Fruit fly (Drosophila melanogaster): ENCODE results near the gene Sema1a.

Gene Sema1a

DNA sequence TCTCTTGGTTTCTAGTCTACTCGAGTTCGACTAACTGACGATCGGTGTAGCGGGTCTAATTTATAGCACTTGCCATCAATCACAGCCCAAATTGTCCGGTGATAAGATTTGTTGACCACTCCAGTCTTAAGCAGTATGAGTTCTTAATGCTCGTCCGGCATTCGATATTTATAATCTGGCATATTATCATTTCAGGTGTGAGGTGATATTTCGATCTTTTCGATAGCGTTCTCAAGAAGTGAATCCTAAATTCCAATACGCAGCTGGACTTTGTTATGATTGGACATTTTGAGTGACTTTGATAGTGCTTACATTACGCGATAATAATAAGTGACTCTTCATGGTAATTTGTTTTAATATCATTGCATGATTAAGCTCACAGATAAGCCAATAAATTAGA is 45.7 kb upstream of the Sema1a start, which contains the start of gene Bace (continued):
- TF ChIP-seq GATAe (GFP tag; conservative IDR thresholded peaks at IDR 0.05), result peak; percentile 45; the same call in 1 of the 2 replicates
- TF ChIP-seq h (optimal IDR thresholded peaks at IDR 0.05), result no peak
- no peak for TF ChIP-seq ash1 (GFP tag; optimal IDR thresholded peaks at IDR 0.05)
- no peak for TF ChIP-seq CG9797 (GFP tag; optimal IDR thresholded peaks at IDR 0.05)
- TF ChIP-seq CG2889 (GFP tag; IDR thresholded peaks at IDR 0.05), result no peak
- TF ChIP-seq mirr (GFP tag; optimal IDR thresholded peaks at IDR 0.05), result peak; percentile 70

DNA sequence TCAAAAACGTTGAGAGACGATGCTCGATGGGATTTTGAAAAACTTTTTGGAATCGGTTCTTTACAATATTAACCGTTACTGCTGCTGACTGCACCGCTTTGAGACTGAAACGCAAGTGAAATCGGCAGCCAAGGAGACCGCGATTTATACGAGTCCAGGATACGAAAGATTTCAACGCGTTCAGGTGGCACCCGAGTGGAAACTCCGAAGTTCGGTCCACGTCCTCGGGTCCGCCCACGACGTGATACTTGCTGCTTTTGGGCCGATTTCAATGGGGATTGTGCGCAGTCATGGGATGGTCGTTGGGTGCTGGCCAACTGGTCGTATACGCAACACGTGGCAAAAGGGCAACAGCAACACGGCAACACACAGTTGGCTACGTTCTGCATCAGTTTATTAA is 35.2 kb upstream of the Sema1a start, which contains the start of gene Dh31:
Dh31 (minus strand) TSS at position 117 of the 400 bp plus-strand sequence.
- no peak for TF ChIP-seq Doc2 (GFP tag; IDR thresholded peaks at IDR 0.05)
- TF ChIP-seq chif (GFP tag; optimal IDR thresholded peaks at IDR 0.05), result no peak
- TF ChIP-seq scrt (GFP tag; optimal IDR thresholded peaks at IDR 0.05), result peak; percentile 73
- TF ChIP-seq slbo (GFP tag; IDR thresholded peaks at IDR 0.05), result 0 out of 2 replicates have a peak, but pooled peaks have one; percentile 7
- no peak for TF ChIP-seq trh (GFP tag; optimal IDR thresholded peaks at IDR 0.05)
- no peak for TF ChIP-seq CG30431 (GFP tag; optimal IDR thresholded peaks at IDR 0.05)
- TF ChIP-seq gcm (GFP tag; optimal IDR thresholded peaks at IDR 0.05), result no peak
- TF ChIP-seq CG11456 (GFP tag; IDR thresholded peaks at IDR 0.05), result 0 out of 3 replicates have a peak, but pooled peaks have one; percentile 10
- peak; percentile 15; the same call in 1 of the 2 replicates for TF ChIP-seq Rfx (GFP tag; IDR thresholded peaks at IDR 0.05)
- no peak for TF ChIP-seq ash1 (GFP tag; optimal IDR thresholded peaks at IDR 0.05)
- no peak for TF ChIP-seq CG8765 (GFP tag; IDR thresholded peaks at IDR 0.05)
- 0 out of 2 replicates have a peak, but pooled peaks have one; percentile 19 for TF ChIP-seq CG5953 (GFP tag; IDR thresholded peaks at IDR 0.05)
- no peak for TF ChIP-seq Lhr (GFP tag; optimal IDR thresholded peaks at IDR 0.05)
- TF ChIP-seq CG2120 (GFP tag; optimal IDR thresholded peaks at IDR 0.05), result no peak
- 0 out of 2 replicates have a peak, but pooled peaks have one; percentile 22 for TF ChIP-seq Dref (GFP tag; IDR thresholded peaks at IDR 0.05)
- TF ChIP-seq ap (GFP tag; IDR thresholded peaks at IDR 0.05), result no peak
- no peak for TF ChIP-seq z (GFP tag; IDR thresholded peaks at IDR 0.05)
- TF ChIP-seq Vsx1 (GFP tag; optimal IDR thresholded peaks at IDR 0.05), result no peak
- TF ChIP-seq Gsc (GFP tag; IDR thresholded peaks at IDR 0.05), result no peak
- TF ChIP-seq CG31441 (GFP tag; IDR thresholded peaks at IDR 0.05), result no peak
- TF ChIP-seq fru (optimal IDR thresholded peaks at IDR 0.05), result no peak
- no peak for TF ChIP-seq CG10979 (tag; optimal IDR thresholded peaks at IDR 0.05)
- TF ChIP-seq salm (tag; optimal IDR thresholded peaks at IDR 0.05), result no peak
- peak; percentile 27 for TF ChIP-seq CG13894 (tag; optimal IDR thresholded peaks at IDR 0.05)
- TF ChIP-seq gt (GFP tag; IDR thresholded peaks at IDR 0.05), result no peak
- peak; percentile 91 for TF ChIP-seq Deaf1 (tag; optimal IDR thresholded peaks at IDR 0.05)
- TF ChIP-seq CG33557 (GFP tag; optimal IDR thresholded peaks at IDR 0.05), result no peak
- no peak for TF ChIP-seq Ada2b (GFP tag; IDR thresholded peaks at IDR 0.05)
- no peak for TF ChIP-seq NK7.1 (GFP tag; optimal IDR thresholded peaks at IDR 0.05)

DNA sequence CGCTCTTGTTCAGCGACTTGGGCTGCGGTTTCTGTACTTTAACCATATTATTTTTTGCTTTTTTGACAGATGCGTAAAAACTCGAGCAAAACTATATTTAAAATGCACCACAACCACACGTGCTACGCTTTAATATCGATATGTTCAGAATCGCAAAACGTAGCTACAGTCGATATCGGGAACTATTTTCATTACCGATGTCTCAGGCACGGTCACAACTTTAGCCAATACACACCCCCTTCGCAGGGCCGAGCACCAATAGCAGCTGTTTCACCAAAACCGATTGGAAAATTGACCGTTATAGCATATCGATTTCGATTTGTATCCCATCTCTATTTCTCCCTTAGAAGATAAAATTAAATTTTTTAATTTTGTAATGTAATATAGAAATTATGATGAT is 30.2 kb upstream of the Sema1a start, which contains the start of gene CG13096:
CG13096 (minus strand) TSS at position 144 of the 400 bp plus-strand sequence.
- no peak for TF ChIP-seq Fer2 (tag; optimal IDR thresholded peaks at IDR 0.05)
- TF ChIP-seq slbo (GFP tag; IDR thresholded peaks at IDR 0.05), result peak; percentile 27; the same call in 1 of the 2 replicates
- TF ChIP-seq zfh2 (GFP tag; optimal IDR thresholded peaks at IDR 0.05), result peak; percentile 27
- peak; percentile 30 for TF ChIP-seq CG9727 (GFP tag; optimal IDR thresholded peaks at IDR 0.05)
- TF ChIP-seq CG17328 (GFP tag; IDR thresholded peaks at IDR 0.05), result no peak
- TF ChIP-seq cg (GFP tag; optimal IDR thresholded peaks at IDR 0.05), result no peak
- TF ChIP-seq sd (tag; optimal IDR thresholded peaks at IDR 0.05), result no peak
- no peak for TF ChIP-seq CG4707 (GFP tag; optimal IDR thresholded peaks at IDR 0.05)
- TF ChIP-seq CG13287 (GFP tag; IDR thresholded peaks at IDR 0.05; ENCODE audit: partially characterized antibody), result peak; percentile 100
- no peak for TF ChIP-seq CG7556 (GFP tag; optimal IDR thresholded peaks at IDR 0.05)
- TF ChIP-seq al (GFP tag; IDR thresholded peaks at IDR 0.05), result peak; percentile 17; the same call in 1 of the 2 replicates
- TF ChIP-seq CG5180 (GFP tag; optimal IDR thresholded peaks at IDR 0.05), result no peak
- peak in 1 of 3 experiments; percentile 3 for TF ChIP-seq lola (GFP tag; optimal IDR thresholded peaks at IDR 0.05)
- peak; percentile 73 for TF ChIP-seq CG13624 (GFP tag; optimal IDR thresholded peaks at IDR 0.05)
- TF ChIP-seq CG34422 (GFP tag; IDR thresholded peaks at IDR 0.05), result peak; percentile 71; the same call in 1 of the 3 replicates
- peak; percentile 45 for TF ChIP-seq CG4424 (GFP tag; optimal IDR thresholded peaks at IDR 0.05)
- TF ChIP-seq CG31388 (GFP tag; optimal IDR thresholded peaks at IDR 0.05), result no peak
- peak; percentile 53; the same call in 1 of the 2 replicates for TF ChIP-seq CG3847 (GFP tag; IDR thresholded peaks at IDR 0.05)
- TF ChIP-seq CG9797 (GFP tag; optimal IDR thresholded peaks at IDR 0.05), result peak; percentile 65

Measured in whole organism, embryonic.